Fruit fly (Drosophila melanogaster): ENCODE data around the gene CG14212.

Gene CG14212

dm6 chrX:19625405-19625804 is at the start of gene CG14212:
Gene CG14212 (plus strand): TSS chrX:19625705.
- TF ChIP-seq eg (GFP tag; IDR thresholded peaks at IDR 0.05) (no peak), dac (GFP tag; optimal IDR thresholded peaks at IDR 0.05) (no peak)

DNA sequence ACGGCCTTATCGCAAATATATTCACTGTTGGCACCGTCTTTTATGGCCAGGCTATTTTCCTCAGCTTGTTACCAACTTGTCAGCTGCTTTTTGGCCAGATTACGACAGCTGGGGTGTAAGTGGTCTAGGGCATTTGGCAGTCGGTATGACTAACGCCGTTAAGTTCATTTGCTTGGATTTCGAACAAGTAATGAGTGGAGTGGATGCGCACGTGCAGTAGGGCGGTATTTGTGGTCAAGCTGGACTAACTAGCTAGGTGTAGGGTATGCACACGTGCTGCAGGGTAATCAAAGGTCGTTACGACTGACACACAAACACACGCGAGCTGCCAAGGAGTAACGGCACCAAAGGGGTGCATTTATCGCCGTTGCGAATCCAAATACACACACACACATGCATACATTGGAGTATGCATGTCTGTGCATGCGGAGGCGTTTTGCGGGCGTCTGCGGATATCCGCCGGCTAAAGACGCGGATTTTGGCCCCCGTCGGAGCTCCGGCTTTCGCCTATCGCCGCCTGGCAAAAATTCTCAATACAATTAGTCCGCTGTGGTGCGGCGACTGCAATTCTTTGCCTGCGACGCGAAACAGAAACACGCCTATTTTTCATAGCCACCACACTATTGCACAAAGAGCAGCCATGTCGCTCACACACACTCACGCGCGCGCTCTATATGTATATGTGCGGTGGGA is 47.4 kb upstream of the CG14212 start:
- TF ChIP-seq vri (GFP tag; optimal IDR thresholded peaks at IDR 0.05) (no peak), cyc (GFP tag; optimal IDR thresholded peaks at IDR 0.05) (peak; percentile 14), Sox15 (GFP tag; optimal IDR thresholded peaks at IDR 0.05) (no peak), esn (GFP tag; optimal IDR thresholded peaks at IDR 0.05) (peak; percentile 10), CG7368 (GFP tag; optimal IDR thresholded peaks at IDR 0.05) (no peak)

DNA sequence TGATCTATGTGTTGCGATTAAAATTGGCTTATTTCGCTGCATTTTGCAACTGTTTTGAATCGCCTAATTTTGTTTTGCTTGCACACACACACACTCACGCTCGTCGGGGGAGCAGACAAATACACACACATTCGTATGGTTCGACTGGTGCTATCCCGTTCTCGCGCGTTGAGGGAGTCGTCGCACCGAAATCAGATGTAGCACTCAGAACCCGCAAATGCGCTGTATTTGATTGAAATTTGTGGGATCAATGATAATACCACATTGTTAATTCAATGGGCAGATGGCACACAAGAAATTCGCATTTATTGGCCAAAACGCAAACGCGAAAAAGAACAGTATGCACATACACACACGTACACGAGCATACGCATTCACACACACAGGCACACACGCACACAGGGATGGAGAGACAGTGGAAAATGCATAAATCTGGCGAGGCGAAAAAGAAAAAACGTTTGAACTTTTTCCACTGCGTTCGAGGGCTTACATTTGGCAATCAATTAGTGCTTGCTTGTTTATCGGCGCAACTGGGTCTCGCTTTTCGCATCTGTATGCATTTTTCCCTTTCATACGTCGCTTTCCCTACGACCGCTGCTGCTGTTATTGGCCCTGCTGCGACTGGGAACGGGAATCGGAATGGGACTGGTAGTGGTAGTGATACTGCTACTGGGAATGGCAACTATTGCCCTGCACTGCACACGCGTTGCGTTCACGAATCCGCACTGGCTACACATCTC is 46.4 kb upstream of the CG14212 start:
- no peak for TF ChIP-seq Hr39 (GFP tag; optimal IDR thresholded peaks at IDR 0.05)
- TF ChIP-seq CG11762 (GFP tag; optimal IDR thresholded peaks at IDR 0.05; ENCODE audit: insufficient read depth): no peak
- peak; percentile 77 for TF ChIP-seq Eip78C (GFP tag)
- peak in 1 of 2 experiments; percentile 29 for TF ChIP-seq ss (GFP tag; optimal IDR thresholded peaks at IDR 0.05)

- TF ChIP-seq CG1621 (tag; optimal IDR thresholded peaks at IDR 0.05) (peak; percentile 32), Eip78C (GFP tag) (peak; percentile 65), CG8319 (GFP tag; optimal IDR thresholded peaks at IDR 0.05) (no peak), Hr39 (GFP tag; optimal IDR thresholded peaks at IDR 0.05) (peak; percentile 1), fd85E (GFP tag; optimal IDR thresholded peaks at IDR 0.05) (no peak)
Observed at dm6 chrX:19579648-19580301, 45.7 kb upstream of the CG14212 start, which contains the start of gene Tao. Gene Tao (minus strand): TSS chrX:19579800.

dm6 chrX:19581881-19582280 is 43.6 kb upstream of the CG14212 start, which contains the start of gene CG14218:
Gene CG14218 (minus strand): TSS chrX:19581981.
- TF ChIP-seq CG32006 (GFP tag; optimal IDR thresholded peaks at IDR 0.05): peak; percentile 23
- peak; percentile 4 for TF ChIP-seq net (GFP tag; optimal IDR thresholded peaks at IDR 0.05)
- no peak for TF ChIP-seq Sox15 (GFP tag; optimal IDR thresholded peaks at IDR 0.05)

dm6 chrX:19582732-19583131 is 42.8 kb upstream of the CG14212 start:
- TF ChIP-seq CG7368 (GFP tag; optimal IDR thresholded peaks at IDR 0.05) (no peak), topi (GFP tag; optimal IDR thresholded peaks at IDR 0.05) (no peak), CG10631 (GFP tag; optimal IDR thresholded peaks at IDR 0.05) (no peak), CG11762 (GFP tag; optimal IDR thresholded peaks at IDR 0.05; ENCODE audit: insufficient read depth) (no peak), svp (GFP tag) (no peak), CG4318 (GFP tag; optimal IDR thresholded peaks at IDR 0.05) (no peak), CG3919 (GFP tag; optimal IDR thresholded peaks at IDR 0.05) (no peak), fd59A (GFP tag; optimal IDR thresholded peaks at IDR 0.05) (no peak), OdsH (GFP tag; optimal IDR thresholded peaks at IDR 0.05) (no peak), fd85E (GFP tag; optimal IDR thresholded peaks at IDR 0.05) (no peak), Hr39 (GFP tag; optimal IDR thresholded peaks at IDR 0.05) (no peak), vri (GFP tag; optimal IDR thresholded peaks at IDR 0.05) (no peak), Eip75B (GFP tag; optimal IDR thresholded peaks at IDR 0.05) (no peak)

dm6 chrX:19583317-19583716 is 42.2 kb upstream of the CG14212 start, which contains the start of gene CG14204:
Gene CG14204 (plus strand): TSS chrX:19583617.
- no peak for TF ChIP-seq CG3919 (GFP tag; optimal IDR thresholded peaks at IDR 0.05)
- no peak for TF ChIP-seq Hr39 (GFP tag; optimal IDR thresholded peaks at IDR 0.05)
